Worm (Caenorhabditis elegans): Measurements from ENCODE around the gene F33D4.6.

ce11 chrIV:7674874-7675273 lies 42.9 kb downstream of the F33D4.6 start, which contains the start of gene itr-1:
- TF ChIP-seq him-1 (tag; optimal IDR thresholded peaks at IDR 0.05) (no peak), dao-5 (tag; optimal IDR thresholded peaks at IDR 0.05) (no peak), W03F9.2 (tag; optimal IDR thresholded peaks at IDR 0.05) (no peak)
